Comparison of ENCODE assay signal across 6 worm cellular contexts in genomic region chrII:5377467-5378238, ce11.
TF ChIP-seq lines count a peak whose summit lies in the region.

prdx-2 (plus strand) TSS chrII:5378195.

TF ChIP-seq in whole organism, L1 larva, 84 proteins besides CTCF, POLR2A, EP300 and RAD21 (continues in another document):
- TF ChIP-seq egl-27 (tag; optimal IDR thresholded peaks at IDR 0.05; lab: Kevin White, UChicago) (no peak), blmp-1 (tag; optimal IDR thresholded peaks at IDR 0.05; lab: Kevin White, UChicago) (peak; percentile 88), lin-14 (GFP tag; optimal IDR thresholded peaks at IDR 0.05; lab: Kevin White, UChicago) (no peak), fkh-4 (tag; optimal IDR thresholded peaks at IDR 0.05; lab: Kevin White, UChicago; ENCODE audit: borderline replicate concordance) (no peak), C04F5.9 (tag; optimal IDR thresholded peaks at IDR 0.05; lab: Kevin White, UChicago) (no peak), lsy-2 (tag; optimal IDR thresholded peaks at IDR 0.05; lab: Kevin White, UChicago) (peak in 1 of 2 experiments; percentile 47), xbp-1 (tag; optimal IDR thresholded peaks at IDR 0.05; lab: Kevin White, UChicago) (no peak), elt-2 (tag; optimal IDR thresholded peaks at IDR 0.05; lab: Kevin White, UChicago) (no peak), nhr-47 (tag; optimal IDR thresholded peaks at IDR 0.05; lab: Kevin White, UChicago) (no peak), dsc-1 (tag; optimal IDR thresholded peaks at IDR 0.05; lab: Kevin White, UChicago) (no peak), efl-1 (optimal IDR thresholded peaks at IDR 0.05; lab: Kevin White, UChicago) (no peak), efl-1 (GFP tag; optimal IDR thresholded peaks at IDR 0.05 in 1 of 2; lab: Kevin White, UChicago) (peak in 1 of 2 experiments; percentile 40), nhr-237 (tag; optimal IDR thresholded peaks at IDR 0.05; lab: Kevin White, UChicago) (no peak), mdl-1 (tag; optimal IDR thresholded peaks at IDR 0.05; lab: Kevin White, UChicago) (no peak), dpl-1 (GFP tag; optimal IDR thresholded peaks at IDR 0.05; lab: Kevin White, UChicago) (no peak)

TF ChIP-seq in whole organism, L2 larva, 48 proteins besides CTCF, POLR2A, EP300 and RAD21:
- TF ChIP-seq lin-11 (tag; optimal IDR thresholded peaks at IDR 0.05; lab: Kevin White, UChicago) (peak; percentile 16), lsy-2 (tag; optimal IDR thresholded peaks at IDR 0.05; lab: Kevin White, UChicago) (peak in 1 of 2 experiments; percentile 16), gmeb-1 (tag; optimal IDR thresholded peaks at IDR 0.05; lab: Kevin White, UChicago) (no peak)

TF ChIP-seq in whole organism, L3 larva, 47 proteins besides CTCF, POLR2A, EP300 and RAD21:
- TF ChIP-seq tbx-2 (tag; optimal IDR thresholded peaks at IDR 0.05; lab: Kevin White, UChicago) (no peak), snpc-4 (tag; optimal IDR thresholded peaks at IDR 0.05; lab: Kevin White, UChicago) (peak; percentile 15), nfya-1 (tag; optimal IDR thresholded peaks at IDR 0.05; lab: Kevin White, UChicago; ENCODE audit: insufficient read depth) (no peak), pha-4 (tag; optimal IDR thresholded peaks at IDR 0.05; lab: Kevin White, UChicago) (peak; percentile 63), ama-1 (optimal IDR thresholded peaks at IDR 0.05; lab: Kevin White, UChicago) (no peak), hmg-11 (tag; optimal IDR thresholded peaks at IDR 0.05; lab: Kevin White, UChicago) (no peak), lin-39 (tag; optimal IDR thresholded peaks at IDR 0.05; lab: Kevin White, UChicago) (no peak), nhr-11 (tag; optimal IDR thresholded peaks at IDR 0.05; lab: Kevin White, UChicago) (no peak), fos-1 (tag; optimal IDR thresholded peaks at IDR 0.05; lab: Kevin White, UChicago) (no peak), ceh-9 (tag; optimal IDR thresholded peaks at IDR 0.05; lab: Kevin White, UChicago) (no peak), pqm-1 (tag; optimal IDR thresholded peaks at IDR 0.05; lab: Kevin White, UChicago) (no peak), nhr-43 (tag; optimal IDR thresholded peaks at IDR 0.05; lab: Kevin White, UChicago; ENCODE audit: poor library complexity, severe bottlenecking) (no peak), nhr-23 (tag; optimal IDR thresholded peaks at IDR 0.05; lab: Kevin White, UChicago) (no peak), elt-3 (tag; optimal IDR thresholded peaks at IDR 0.05; lab: Kevin White, UChicago) (no peak), unc-39 (tag; optimal IDR thresholded peaks at IDR 0.05; lab: Kevin White, UChicago) (no peak), nhr-237 (tag; optimal IDR thresholded peaks at IDR 0.05; lab: Kevin White, UChicago) (no peak), fkh-10 (GFP tag; optimal IDR thresholded peaks at IDR 0.05; lab: Kevin White, UChicago) (no peak)

TF ChIP-seq in whole organism, L4 larva, 104 proteins besides CTCF, POLR2A, EP300 and RAD21 (continues in another document):
- TF ChIP-seq lin-38 (GFP tag; IDR thresholded peaks at IDR 0.05; lab: Robert Waterston, UW) = peak; percentile 58; the same call in 1 of the 2 replicates
- TF ChIP-seq fkh-10 (GFP tag; optimal IDR thresholded peaks at IDR 0.05; lab: Kevin White, UChicago) = no peak
- no peak for TF ChIP-seq daf-8 (GFP tag; IDR thresholded peaks at IDR 0.05; lab: Robert Waterston, UW)
- no peak for TF ChIP-seq zfp-3 (GFP tag; conservative IDR thresholded peaks at IDR 0.05; lab: Robert Waterston, UW)
- TF ChIP-seq vab-7 (GFP tag; IDR thresholded peaks at IDR 0.05; lab: Robert Waterston, UW) = no peak
- TF ChIP-seq arid-1 (GFP tag; conservative IDR thresholded peaks at IDR 0.05; lab: Robert Waterston, UW) = no peak
- no peak for TF ChIP-seq Y105C5A.15 (GFP tag; IDR thresholded peaks at IDR 0.05; lab: Robert Waterston, UW)
- no peak for TF ChIP-seq mxl-2 (GFP tag; conservative IDR thresholded peaks at IDR 0.05; lab: Robert Waterston, UW)
- TF ChIP-seq ces-1 (GFP tag; optimal IDR thresholded peaks at IDR 0.05; lab: Kevin White, UChicago) = no peak
- no peak for TF ChIP-seq cey-2 (tag; optimal IDR thresholded peaks at IDR 0.05; lab: Kevin White, UChicago; ENCODE audit: borderline replicate concordance, insufficient read depth)
- TF ChIP-seq ceh-62 (tag; optimal IDR thresholded peaks at IDR 0.05; lab: Kevin White, UChicago) = no peak
- no peak for TF ChIP-seq lin-39 (tag; optimal IDR thresholded peaks at IDR 0.05; lab: Kevin White, UChicago)
- no peak for TF ChIP-seq set-16 (GFP tag; IDR thresholded peaks at IDR 0.05; lab: Robert Waterston, UW)
- no peak for TF ChIP-seq nhr-77 (tag; optimal IDR thresholded peaks at IDR 0.05; lab: Kevin White, UChicago)
- TF ChIP-seq spr-1 (tag; optimal IDR thresholded peaks at IDR 0.05; lab: Kevin White, UChicago) = no peak
- no peak for TF ChIP-seq zip-2 (tag; optimal IDR thresholded peaks at IDR 0.05; lab: Kevin White, UChicago)
- no peak for TF ChIP-seq spr-3 (GFP tag; optimal IDR thresholded peaks at IDR 0.05; lab: Kevin White, UChicago)
- no peak for TF ChIP-seq F37D6.2 (tag; optimal IDR thresholded peaks at IDR 0.05; lab: Kevin White, UChicago)
- TF ChIP-seq ceh-82 (tag; optimal IDR thresholded peaks at IDR 0.05; lab: Kevin White, UChicago) = no peak
- no peak for TF ChIP-seq nhr-76 (tag; optimal IDR thresholded peaks at IDR 0.05; lab: Kevin White, UChicago)
- no peak for TF ChIP-seq nhr-28 (tag; optimal IDR thresholded peaks at IDR 0.05; lab: Kevin White, UChicago)

TF ChIP-seq in whole organism, mixed stage, embryonic, 35 proteins besides CTCF, POLR2A, EP300 and RAD21:
- peak; percentile 70 for TF ChIP-seq lsy-2 (tag; optimal IDR thresholded peaks at IDR 0.05; lab: Kevin White, UChicago)
- no peak for TF ChIP-seq cnd-1 (tag; optimal IDR thresholded peaks at IDR 0.05; lab: Kevin White, UChicago)
- TF ChIP-seq nhr-76 (tag; optimal IDR thresholded peaks at IDR 0.05; lab: Kevin White, UChicago) = no peak
- TF ChIP-seq nhr-237 (tag; optimal IDR thresholded peaks at IDR 0.05; lab: Kevin White, UChicago) = no peak
- no peak for TF ChIP-seq elt-1 (tag; optimal IDR thresholded peaks at IDR 0.05; lab: Kevin White, UChicago; ENCODE audit: borderline replicate concordance, insufficient read depth)
- TF ChIP-seq nhr-28 (tag; optimal IDR thresholded peaks at IDR 0.05; lab: Kevin White, UChicago) = no peak

TF ChIP-seq in whole organism, young adult, 124 proteins besides CTCF, POLR2A, EP300 and RAD21 (continues in another document):
- TF ChIP-seq cebp-1 (GFP tag; IDR thresholded peaks at IDR 0.05; lab: Robert Waterston, UW) = no peak
- TF ChIP-seq cebp-1 (tag; optimal IDR thresholded peaks at IDR 0.05; lab: Kevin White, UChicago) = no peak
- peak; percentile 67 for TF ChIP-seq rcor-1 (GFP tag; IDR thresholded peaks at IDR 0.05; lab: Robert Waterston, UW)
- TF ChIP-seq hmg-1.2 (GFP tag; IDR thresholded peaks at IDR 0.05; lab: Robert Waterston, UW) = peak; percentile 14; the same call in 1 of the 2 replicates
- TF ChIP-seq F57A8.1 (GFP tag; optimal IDR thresholded peaks at IDR 0.05; lab: Kevin White, UChicago) = no peak
- peak; percentile 87 for TF ChIP-seq efl-1 (GFP tag; optimal IDR thresholded peaks at IDR 0.05; lab: Kevin White, UChicago)
- peak; percentile 44 for TF ChIP-seq athp-1 (tag; optimal IDR thresholded peaks at IDR 0.05; lab: Kevin White, UChicago)
- TF ChIP-seq zfh-2 (GFP tag; conservative IDR thresholded peaks at IDR 0.05; lab: Robert Waterston, UW) = no peak
- TF ChIP-seq xnd-1 (tag; optimal IDR thresholded peaks at IDR 0.05; lab: Kevin White, UChicago) = peak; percentile 84
- no peak for TF ChIP-seq ceh-40 (GFP tag; IDR thresholded peaks at IDR 0.05; lab: Robert Waterston, UW)
- peak; percentile 35 for TF ChIP-seq snpc-3.4 (tag; optimal IDR thresholded peaks at IDR 0.05; lab: Kevin White, UChicago)
- TF ChIP-seq B0261.1 (tag; optimal IDR thresholded peaks at IDR 0.05; lab: Kevin White, UChicago) = no peak
- peak; percentile 77 for TF ChIP-seq dpl-1 (GFP tag; optimal IDR thresholded peaks at IDR 0.05; lab: Kevin White, UChicago)
- TF ChIP-seq ama-1 (optimal IDR thresholded peaks at IDR 0.05; lab: Kevin White, UChicago) = no peak
- no peak for TF ChIP-seq ama-1 (GFP tag; optimal IDR thresholded peaks at IDR 0.05; lab: Kevin White, UChicago)
- TF ChIP-seq tlf-1 (GFP tag; optimal IDR thresholded peaks at IDR 0.05; lab: Kevin White, UChicago) = peak; percentile 81
- TF ChIP-seq tbp1 (GFP tag; optimal IDR thresholded peaks at IDR 0.05; lab: Kevin White, UChicago) = peak; percentile 59
- peak; percentile 90 for TF ChIP-seq F33H1.4 (GFP tag; IDR thresholded peaks at IDR 0.05; lab: Robert Waterston, UW)
- TF ChIP-seq rpc-1 (optimal IDR thresholded peaks at IDR 0.05; lab: Kevin White, UChicago) = no peak
- TF ChIP-seq rpc-1 (tag; optimal IDR thresholded peaks at IDR 0.05; lab: Kevin White, UChicago) = no peak
- peak; percentile 16 for TF ChIP-seq F49E8.2 (tag; optimal IDR thresholded peaks at IDR 0.05; lab: Kevin White, UChicago; ENCODE audit: insufficient read depth)
- TF ChIP-seq cebp-2 (GFP tag; IDR thresholded peaks at IDR 0.05; lab: Robert Waterston, UW) = no peak
- TF ChIP-seq ZK185.1 (tag; optimal IDR thresholded peaks at IDR 0.05; lab: Kevin White, UChicago; ENCODE audit: poor library complexity, severe bottlenecking) = no peak
- no peak for TF ChIP-seq F39B2.1 (GFP tag; IDR thresholded peaks at IDR 0.05; lab: Robert Waterston, UW)
- no peak for TF ChIP-seq bed-2 (GFP tag; IDR thresholded peaks at IDR 0.05; lab: Robert Waterston, UW)
- TF ChIP-seq aptf-2 (GFP tag; conservative IDR thresholded peaks at IDR 0.05; lab: Robert Waterston, UW) = peak; percentile 37; the same call in 1 of the 2 replicates
- no peak for TF ChIP-seq ztf-6 (GFP tag; IDR thresholded peaks at IDR 0.05; lab: Robert Waterston, UW)
- no peak for TF ChIP-seq gei-17 (GFP tag; optimal IDR thresholded peaks at IDR 0.05; lab: Kevin White, UChicago)
- no peak for TF ChIP-seq Y56A3A.18 (GFP tag; IDR thresholded peaks at IDR 0.05; lab: Robert Waterston, UW)
- TF ChIP-seq Y53F4B.3 (GFP tag; IDR thresholded peaks at IDR 0.05; lab: Robert Waterston, UW) = no peak
- no peak for TF ChIP-seq Y79H2A.3 (GFP tag; conservative IDR thresholded peaks at IDR 0.05; lab: Robert Waterston, UW)
- TF ChIP-seq lin-54 (GFP tag; optimal IDR thresholded peaks at IDR 0.05; lab: Kevin White, UChicago) = peak; percentile 75
- TF ChIP-seq tbx-9 (tag; optimal IDR thresholded peaks at IDR 0.05; lab: Kevin White, UChicago; ENCODE audit: borderline replicate concordance) = no peak
- peak; percentile 82 for TF ChIP-seq dox-1 (GFP tag; IDR thresholded peaks at IDR 0.05; lab: Robert Waterston, UW)
- TF ChIP-seq ceh-27 (GFP tag; optimal IDR thresholded peaks at IDR 0.05; lab: Kevin White, UChicago) = no peak
- TF ChIP-seq madf-3 (GFP tag; IDR thresholded peaks at IDR 0.05; lab: Robert Waterston, UW) = peak; percentile 86; the same call in 1 of the 2 replicates
- no peak for TF ChIP-seq lin-26 (GFP tag; IDR thresholded peaks at IDR 0.05; lab: Robert Waterston, UW)
- TF ChIP-seq him-1 (tag; optimal IDR thresholded peaks at IDR 0.05; lab: Kevin White, UChicago) = peak; percentile 25
- TF ChIP-seq somi-1 (GFP tag; optimal IDR thresholded peaks at IDR 0.05; lab: Kevin White, UChicago) = no peak
